Worm (Caenorhabditis elegans) whole organism, L4 larva: Measurements from ENCODE around the gene lgc-13.

Source experiments
- F10B5.3 ChIP-seq: sonication (generic microtip); optimal IDR thresholded peaks from 2 replicates; lab custom pipeline; 2016; ENCODE audit warnings: mild to moderate bottlenecking, missing genetic modification characterization, missing compliant biosample characterization
- F44E2.7 ChIP-seq: fragments of 200-800 bp; sonication (Bioruptor generic); IDR thresholded peaks from 2 replicates; pipeline ENCODE4 v2.1.2; 2022; ENCODE audit warnings: missing genetic modification characterization, missing compliant biosample characterization
- F49E8.2 ChIP-seq: sonication (generic microtip); optimal IDR thresholded peaks from 2 replicates; lab custom pipeline; 2016; ENCODE audit warnings: missing compliant biosample characterization, mild to moderate bottlenecking, missing genetic modification characterization, borderline replicate concordance
- T26A8.4 ChIP-seq: fragments of 200-800 bp; sonication (Bioruptor generic); IDR thresholded peaks from 2 replicates; pipeline ENCODE4 v1.3.6; 2022; ENCODE audit warnings: missing genetic modification characterization, missing compliant biosample characterization
- Y48G9A.11 ChIP-seq: fragments of 200-800 bp; sonication (Bioruptor generic); IDR thresholded peaks from 2 replicates; pipeline ENCODE4 v1.3.6; 2022; ENCODE audit warnings: missing genetic modification reagents, missing genetic modification characterization, missing compliant biosample characterization
- Y75B8A.6 ChIP-seq: fragments of 200-800 bp; sonication (Bioruptor generic); IDR thresholded peaks from 2 replicates; pipeline ENCODE4 v1.3.6; 2022; ENCODE audit warnings: missing genetic modification reagents, missing genetic modification characterization, missing compliant biosample characterization
- ZK546.5 ChIP-seq, 2 experiments: sonication (generic microtip); optimal IDR thresholded peaks; 2 replicates each; lab custom pipeline; 2017; ENCODE audit warnings: missing biosample characterization in 2 of 2, missing genetic modification characterization in 2 of 2
- aha-1 ChIP-seq: fragments of 150-350 bp; peaks from one replicate; lab custom pipeline; 2014; ENCODE audit warnings: missing biosample characterization, missing genetic modification characterization
- aly-2 ChIP-seq: sonication (generic microtip); optimal IDR thresholded peaks from 2 replicates; lab custom pipeline; 2018; ENCODE audit warnings: missing biosample characterization, missing genetic modification characterization
- arid-1 ChIP-seq: fragments of 200-800 bp; sonication (Bioruptor generic); conservative IDR thresholded peaks from 2 replicates; pipeline ENCODE4 v1.3.6; 2022; ENCODE audit warnings: missing genetic modification reagents, missing genetic modification characterization, missing compliant biosample characterization
- attf-4 ChIP-seq: sonication (generic microtip); optimal IDR thresholded peaks from 3 replicates; lab custom pipeline; 2017; ENCODE audit warnings: missing biosample characterization, missing genetic modification characterization
- ceh-20 ChIP-seq: fragments of 200-800 bp; sonication (Bioruptor generic); IDR thresholded peaks from 2 replicates; pipeline ENCODE4 v1.3.6; 2022; ENCODE audit warnings: missing genetic modification reagents, missing genetic modification characterization, missing compliant biosample characterization
- ceh-28 ChIP-seq: fragments of 150-350 bp; optimal IDR thresholded peaks from 2 replicates; lab custom pipeline; 2014; ENCODE audit warnings: missing biosample characterization, missing genetic modification reagents, missing genetic modification characterization
- ceh-62 ChIP-seq: sonication (generic microtip); optimal IDR thresholded peaks from 2 replicates; lab custom pipeline; 2017; ENCODE audit warnings: missing biosample characterization, missing genetic modification characterization
- cey-2 ChIP-seq: sonication (generic microtip); optimal IDR thresholded peaks from 3 replicates; lab custom pipeline; 2017; ENCODE audit warnings: missing genetic modification characterization, mild to moderate bottlenecking, missing compliant biosample characterization, antibody characterized with exemption, borderline replicate concordance; ENCODE audit not compliant: insufficient read depth
- daf-16 ChIP-seq, 3 experiments: sonication (generic microtip); optimal IDR thresholded peaks; 2 replicates each; lab custom pipeline; 2016 to 2017; ENCODE audit warnings: missing genetic modification characterization in 3 of 3, missing genetic modification reagents in 3 of 3, mild to moderate bottlenecking in 2 of 3, missing compliant biosample characterization in 2 of 3, missing biosample characterization in 1 of 3, moderate library complexity in 1 of 3
- daf-19 ChIP-seq: fragments of 200-800 bp; sonication (Bioruptor generic); conservative IDR thresholded peaks from 2 replicates; pipeline ENCODE4 v1.3.6; 2022; ENCODE audit warnings: missing genetic modification characterization, missing compliant biosample characterization
- duxl-1 ChIP-seq: sonication (generic microtip); optimal IDR thresholded peaks from 2 replicates; lab custom pipeline; 2016; ENCODE audit warnings: mild to moderate bottlenecking, missing genetic modification characterization, moderate library complexity, missing compliant biosample characterization; ENCODE audit not compliant: poor library complexity
- egl-43 ChIP-seq: fragments of 200-800 bp; sonication (Bioruptor generic); IDR thresholded peaks from 2 replicates; pipeline ENCODE4 v1.3.6; 2022; ENCODE audit warnings: missing genetic modification reagents, missing genetic modification characterization, missing compliant biosample characterization
- fos-1 ChIP-seq: fragments of 150-350 bp; optimal IDR thresholded peaks from 2 replicates; lab custom pipeline; 2014; ENCODE audit warnings: missing biosample characterization, missing genetic modification characterization
- hlh-11 ChIP-seq: fragments of 200-800 bp; sonication (Bioruptor generic); optimal IDR thresholded peaks from 2 replicates; lab custom pipeline; 2018; ENCODE audit warnings: mild to moderate bottlenecking, missing genetic modification characterization, missing compliant biosample characterization
- jun-1 ChIP-seq: fragments of 150-350 bp; optimal IDR thresholded peaks from 2 replicates; lab custom pipeline; 2014; ENCODE audit warnings: missing biosample characterization, missing genetic modification reagents, missing genetic modification characterization
- lim-7 ChIP-seq: fragments of 200-800 bp; sonication (Bioruptor generic); IDR thresholded peaks from 2 replicates; pipeline ENCODE4 v1.3.6; 2022; ENCODE audit warnings: missing genetic modification characterization, missing compliant biosample characterization
- lin-15B ChIP-seq: fragments of 150-350 bp; sonication (generic microtip); optimal IDR thresholded peaks from 3 replicates; lab custom pipeline; 2014; ENCODE audit warnings: missing biosample characterization, missing genetic modification characterization
- lin-29 ChIP-seq: fragments of 200-800 bp; sonication (Bioruptor generic); IDR thresholded peaks from 2 replicates; pipeline ENCODE4 v1.3.6; 2022; ENCODE audit warnings: missing genetic modification reagents, missing genetic modification characterization, missing compliant biosample characterization
- lin-38 ChIP-seq: fragments of 200-800 bp; sonication (Bioruptor generic); IDR thresholded peaks from 2 replicates; pipeline ENCODE4 v1.3.6; 2022; ENCODE audit warnings: missing genetic modification reagents, missing genetic modification characterization, missing compliant biosample characterization
- lir-3 ChIP-seq: sonication (generic microtip); optimal IDR thresholded peaks from 2 replicates; lab custom pipeline; 2016; ENCODE audit warnings: mild to moderate bottlenecking, missing genetic modification characterization, missing compliant biosample characterization
- lsy-2 ChIP-seq, 2 experiments: fragments of 150-350 bp in 1 of 2; sonication (generic microtip) in 1 of 2; optimal IDR thresholded peaks; 2 replicates each; lab custom pipeline; 2014 to 2017; ENCODE audit warnings: missing biosample characterization in 2 of 2, missing genetic modification characterization in 2 of 2
- madf-5 ChIP-seq, 2 experiments: fragments of 200-800 bp; sonication (Bioruptor generic); IDR thresholded peaks; 2 replicates each; pipeline ENCODE4 v1.3.6; 2022; ENCODE audit warnings: missing compliant biosample characterization in 2 of 2, missing genetic modification characterization in 2 of 2
- madf-9 ChIP-seq: fragments of 200-800 bp; sonication (Bioruptor generic); conservative IDR thresholded peaks from 2 replicates; pipeline ENCODE4 v1.3.6; 2022; ENCODE audit warnings: missing genetic modification reagents, missing genetic modification characterization, missing compliant biosample characterization
- mxl-3 ChIP-seq: fragments of 200-800 bp; sonication (Bioruptor generic); optimal IDR thresholded peaks from 2 replicates; lab custom pipeline; 2018; ENCODE audit warnings: mild to moderate bottlenecking, missing genetic modification characterization, missing compliant biosample characterization
- nhr-10 ChIP-seq: fragments of 150-350 bp; optimal IDR thresholded peaks from 2 replicates; lab custom pipeline; 2014; ENCODE audit warnings: missing biosample characterization, missing genetic modification characterization
- nhr-42 ChIP-seq: fragments of 200-800 bp; sonication (Bioruptor generic); IDR thresholded peaks from 2 replicates; pipeline ENCODE4 v1.3.6; 2022; ENCODE audit warnings: missing genetic modification characterization, missing compliant biosample characterization
- nhr-6 ChIP-seq: fragments of 150-350 bp; optimal IDR thresholded peaks from 2 replicates; lab custom pipeline; 2014; ENCODE audit warnings: missing biosample characterization, missing genetic modification characterization
- nhr-77 ChIP-seq: fragments of 150-350 bp; optimal IDR thresholded peaks from 2 replicates; lab custom pipeline; 2014; ENCODE audit warnings: missing biosample characterization, missing genetic modification characterization
- snpc-1.2 ChIP-seq: fragments of 200-800 bp; sonication (Bioruptor generic); IDR thresholded peaks from 2 replicates; pipeline ENCODE4 v1.3.6; 2022; ENCODE audit warnings: missing genetic modification reagents, missing genetic modification characterization, missing compliant biosample characterization
- spr-3 ChIP-seq: fragments of 200-800 bp; sonication (Bioruptor generic); optimal IDR thresholded peaks from 2 replicates; lab custom pipeline; 2018; ENCODE audit warnings: mild to moderate bottlenecking, missing genetic modification characterization, missing compliant biosample characterization
- tag-97 ChIP-seq: fragments of 200-800 bp; sonication (Bioruptor generic); IDR thresholded peaks from 2 replicates; pipeline ENCODE4 v1.3.6; 2022; ENCODE audit warnings: missing genetic modification characterization, missing compliant biosample characterization
- unc-62 ChIP-seq, 3 experiments: fragments of 150-350 bp in 1 of 3; sonication (generic microtip); optimal IDR thresholded peaks in 2 of 3; peaks in 1 of 3; 1 replicate in 1 of 3; 2 replicates in 2 of 3; lab custom pipeline; 2014 to 2017; ENCODE audit warnings: missing biosample characterization in 3 of 3, missing genetic modification characterization in 3 of 3, missing genetic modification reagents in 3 of 3, missing genotype in 1 of 3
- zfp-2 ChIP-seq: sonication (generic microtip); optimal IDR thresholded peaks from 2 replicates; lab custom pipeline; 2016; ENCODE audit warnings: mild to moderate bottlenecking, missing genetic modification characterization, missing compliant biosample characterization
- zfp-3 ChIP-seq: fragments of 200-800 bp; sonication (Bioruptor generic); conservative IDR thresholded peaks from 2 replicates; pipeline ENCODE4 v1.3.6; 2022; ENCODE audit warnings: missing genetic modification reagents, missing genetic modification characterization, missing compliant biosample characterization
- ztf-7 ChIP-seq: fragments of 150-350 bp; optimal IDR thresholded peaks from 2 replicates; lab custom pipeline; 2014; ENCODE audit warnings: missing biosample characterization, missing genetic modification characterization

lgc-13 gene

ce11 chrX:12121285-12121684 lies 12.3 kb downstream of the lgc-13 start, which contains the start of gene lgc-17:
Gene lgc-17 (plus strand): TSS chrX:12121585.
- no peak for TF ChIP-seq ceh-28 (tag; lab: Kevin White, UChicago)
- no peak for TF ChIP-seq ceh-20 (GFP tag; lab: Robert Waterston, UW)
- TF ChIP-seq lim-7 (GFP tag; lab: Robert Waterston, UW) = no peak
- TF ChIP-seq duxl-1 = no peak
- no peak for TF ChIP-seq Y75B8A.6 (GFP tag; lab: Robert Waterston, UW)
- no peak for TF ChIP-seq spr-3 (GFP tag; lab: Kevin White, UChicago)
- no peak for TF ChIP-seq daf-16 (GFP tag; optimal IDR thresholded peaks at IDR 0.05; lab: Kevin White, UChicago)
- TF ChIP-seq daf-16 (tag; optimal IDR thresholded peaks at IDR 0.05; lab: Kevin White, UChicago) = no peak
- no peak for TF ChIP-seq tag-97 (GFP tag; lab: Robert Waterston, UW)
- no peak for TF ChIP-seq snpc-1.2 (GFP tag; lab: Robert Waterston, UW)
- TF ChIP-seq fos-1 = no peak
- TF ChIP-seq, all 104 proteins: peak for 0

ce11 chrX:12123152-12123551 lies 14.2 kb downstream of the lgc-13 start, which contains the start of gene T01H10.11:
Gene T01H10.11 (plus strand): TSS chrX:12123452.
- no peak for TF ChIP-seq madf-9 (GFP tag; lab: Robert Waterston, UW)
- no peak for TF ChIP-seq nhr-77 (tag; lab: Kevin White, UChicago)
- TF ChIP-seq arid-1 (GFP tag; lab: Robert Waterston, UW) = no peak
- TF ChIP-seq attf-4 (tag; lab: Kevin White, UChicago) = no peak
- no peak for TF ChIP-seq ZK546.5 (tag; optimal IDR thresholded peaks at IDR 0.05; lab: Kevin White, UChicago)
- no peak for TF ChIP-seq lin-38 (GFP tag; lab: Robert Waterston, UW)
- TF ChIP-seq jun-1 (tag; lab: Kevin White, UChicago) = no peak
- no peak for TF ChIP-seq zfp-3 (GFP tag; lab: Robert Waterston, UW)
- no peak for TF ChIP-seq ceh-62 (tag; lab: Kevin White, UChicago)
- TF ChIP-seq zfp-2 (tag; lab: Kevin White, UChicago) = no peak
- TF ChIP-seq lin-29 (GFP tag; lab: Robert Waterston, UW) = no peak
- no peak for TF ChIP-seq duxl-1
- no peak for TF ChIP-seq lir-3 (tag; lab: Kevin White, UChicago)
- no peak for TF ChIP-seq aha-1 (tag; lab: Kevin White, UChicago)
- TF ChIP-seq cey-2 = no peak
- no peak for TF ChIP-seq ceh-28 (tag; lab: Kevin White, UChicago)
- no peak for TF ChIP-seq hlh-11
- no peak for TF ChIP-seq nhr-42 (GFP tag; lab: Robert Waterston, UW)
- TF ChIP-seq ztf-7 (tag; lab: Kevin White, UChicago) = no peak
- no peak for TF ChIP-seq F44E2.7 (GFP tag; lab: Robert Waterston, UW)

- TF ChIP-seq egl-43 (GFP tag; lab: Robert Waterston, UW) = no peak
- TF ChIP-seq madf-5 (GFP tag; IDR thresholded peaks at IDR 0.05; lab: Robert Waterston, UW) = no peak
- no peak for TF ChIP-seq nhr-10 (tag; lab: Kevin White, UChicago)
- TF ChIP-seq Y75B8A.6 (GFP tag; lab: Robert Waterston, UW) = no peak
- TF ChIP-seq aly-2 (tag; lab: Kevin White, UChicago) = no peak
- TF ChIP-seq lsy-2 (tag; optimal IDR thresholded peaks at IDR 0.05; lab: Kevin White, UChicago) = no peak
- no peak for TF ChIP-seq unc-62 (GFP tag; optimal IDR thresholded peaks at IDR 0.05 in 1 of 2; lab: Kevin White, UChicago)
- no peak for TF ChIP-seq unc-62 (tag; optimal IDR thresholded peaks at IDR 0.05; lab: Kevin White, UChicago)
- TF ChIP-seq cey-2 = no peak
Measured at ce11 chrX:12125308-12125707, 16.3 kb downstream of the lgc-13 start, which contains the start of gene lgc-18. Gene lgc-18 (plus strand): TSS chrX:12125608.

- no peak for TF ChIP-seq nhr-77 (tag; lab: Kevin White, UChicago)
- TF ChIP-seq lin-15B (tag; lab: Kevin White, UChicago) = no peak
- no peak for TF ChIP-seq ztf-7 (tag; lab: Kevin White, UChicago)
- TF ChIP-seq aly-2 (tag; lab: Kevin White, UChicago) = no peak
- no peak for TF ChIP-seq daf-19 (GFP tag; lab: Robert Waterston, UW)
- TF ChIP-seq madf-9 (GFP tag; lab: Robert Waterston, UW) = no peak
- no peak for TF ChIP-seq F10B5.3 (tag; lab: Kevin White, UChicago)
- TF ChIP-seq T26A8.4 (GFP tag; lab: Robert Waterston, UW) = no peak
- TF ChIP-seq nhr-6 (tag; lab: Kevin White, UChicago) = no peak
- TF ChIP-seq Y48G9A.11 = no peak
- no peak for TF ChIP-seq egl-43 (GFP tag; lab: Robert Waterston, UW)
- no peak for TF ChIP-seq F49E8.2 (tag; lab: Kevin White, UChicago)
- no peak for TF ChIP-seq mxl-3 (GFP tag; lab: Kevin White, UChicago)
- no peak for TF ChIP-seq duxl-1
- TF ChIP-seq fos-1 = no peak
- TF ChIP-seq madf-5 (GFP tag; IDR thresholded peaks at IDR 0.05; lab: Robert Waterston, UW) = no peak
Measured at ce11 chrX:12141051-12141450, 32.1 kb downstream of the lgc-13 start, which contains the start of gene lyst-1. Gene lyst-1 (minus strand): TSS chrX:12141151.
